Fruit fly (Drosophila melanogaster) ovary, adult (tissue): ENCODE measurements around the gene CG7611.

Experiments
- CG17801 ChIP-seq: fragments of 200-800 bp; optimal IDR thresholded peaks from 2 replicates; lab custom pipeline; 2019; ENCODE audit warnings: missing biosample characterization, mild to moderate bottlenecking, missing genetic modification characterization, moderate library complexity; ENCODE audit not compliant: partially characterized antibody

Gene CG7611

dm6 chr3L:21523059-21523836 is at the start of gene CG7611:
Gene CG7611 (plus strand): TSS chr3L:21523186.
- no peak for TF ChIP-seq CG17801 (GFP tag; lab: Kevin White, UChicago)

DNA sequence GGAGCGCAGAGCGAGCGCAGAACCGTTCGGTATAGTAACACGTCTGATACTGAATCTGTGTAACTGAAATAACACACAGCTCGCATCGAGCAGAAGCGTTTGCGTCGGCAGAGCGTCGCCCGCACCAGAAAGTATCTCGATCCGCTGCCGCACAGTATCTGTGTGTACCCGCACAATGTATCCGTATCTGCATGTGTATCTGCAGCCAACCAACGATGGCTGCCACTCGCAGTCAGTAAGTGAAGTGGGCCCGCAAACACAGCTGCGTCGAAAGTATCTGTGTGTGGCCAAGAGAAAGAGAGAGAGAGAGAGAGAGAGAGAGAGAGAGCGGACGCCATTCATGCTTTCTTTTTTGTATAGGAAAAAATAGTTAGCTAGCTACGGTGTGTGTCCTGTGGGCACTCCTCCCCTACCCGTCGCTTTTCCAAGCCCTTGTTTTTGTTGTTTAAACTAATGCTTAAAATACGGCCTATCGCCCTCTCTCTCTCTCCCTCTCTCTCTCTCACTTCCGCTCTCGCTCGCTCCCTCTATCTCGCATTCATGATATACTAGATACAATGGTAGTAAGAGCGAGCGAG is 46.5 kb upstream of the CG7611 start, which contains the start of gene croc:
Gene croc, minus strand, starts transcription at position 51 of the 578 bp plus-strand sequence.
- TF ChIP-seq CG17801 (GFP tag; lab: Kevin White, UChicago): no peak

DNA sequence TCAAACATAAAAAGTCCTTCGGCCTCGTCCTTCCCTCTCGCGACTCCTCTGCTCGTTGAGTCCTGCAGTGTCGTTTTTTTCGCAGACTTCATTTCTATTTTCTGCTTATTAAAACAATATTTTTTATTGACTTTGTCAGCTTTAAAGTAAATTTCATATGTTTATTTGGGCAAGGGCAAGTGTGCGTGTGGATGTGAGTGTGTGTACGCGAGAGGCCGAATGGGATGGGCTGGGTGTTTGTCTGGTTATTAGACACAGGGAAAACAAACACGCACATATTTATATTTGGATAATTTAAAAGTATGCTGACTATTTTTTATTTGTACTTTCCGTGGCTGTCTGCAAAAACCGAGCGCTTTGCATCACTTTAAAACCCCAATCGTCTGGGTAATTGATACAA is 45.1 kb upstream of the CG7611 start:
- no peak for TF ChIP-seq CG17801 (GFP tag; lab: Kevin White, UChicago)

DNA sequence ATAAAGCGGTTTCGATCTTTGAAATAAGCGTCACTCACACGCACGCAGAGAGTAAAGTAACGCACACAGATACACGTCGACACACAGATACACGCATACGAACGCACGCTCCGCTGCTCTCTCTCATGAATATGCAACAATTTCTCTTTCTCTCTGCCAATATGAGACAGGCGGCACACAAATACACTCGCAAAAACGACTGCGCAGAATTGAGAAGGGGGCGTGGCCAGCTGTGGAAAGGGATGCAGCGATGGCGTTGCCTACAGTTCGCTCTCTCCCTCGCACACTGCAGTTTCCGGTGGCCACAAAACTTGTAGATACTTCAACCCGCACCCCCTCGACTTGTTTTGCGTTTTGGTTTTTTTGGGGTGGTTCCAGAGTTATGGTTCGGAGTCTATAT is 43.4 kb upstream of the CG7611 start:
- no peak for TF ChIP-seq CG17801 (GFP tag; lab: Kevin White, UChicago)

dm6 chr3L:21482100-21482499 is 40.9 kb upstream of the CG7611 start:
- TF ChIP-seq CG17801 (GFP tag; lab: Kevin White, UChicago): no peak

DNA sequence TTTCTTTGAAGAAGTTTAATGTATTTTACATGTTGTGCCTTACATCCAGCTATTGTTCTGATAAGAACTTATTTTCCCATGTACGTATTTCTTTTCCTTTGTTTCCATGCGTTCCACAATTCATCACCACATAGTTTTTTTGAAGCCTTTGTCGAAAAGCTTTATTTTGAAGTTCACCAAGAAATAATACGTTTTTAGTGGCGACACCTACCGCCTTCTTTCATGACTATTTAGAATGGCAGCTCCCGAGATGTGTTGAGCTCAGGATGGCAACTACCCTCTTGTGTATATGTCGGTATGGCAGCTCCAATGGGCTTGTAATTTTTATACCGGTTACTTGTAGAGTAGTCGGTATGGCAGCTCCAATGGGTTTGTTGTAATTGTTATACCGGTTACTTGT is 39.1 kb upstream of the CG7611 start:
- TF ChIP-seq CG17801 (GFP tag; lab: Kevin White, UChicago): no peak

dm6 chr3L:21490486-21490885 is 32.5 kb upstream of the CG7611 start, which contains the start of gene Neu2:
Gene Neu2 (minus strand): TSS chr3L:21490586.
- no peak for TF ChIP-seq CG17801 (GFP tag; lab: Kevin White, UChicago)

dm6 chr3L:21492723-21493316 is 30.2 kb upstream of the CG7611 start, which contains the start of the genes CG7202 and CG7519:
Gene CG7202 (minus strand): TSS chr3L:21492773.
Gene CG7519 (plus strand): TSS chr3L:21493083.
- no peak for TF ChIP-seq CG17801 (GFP tag; lab: Kevin White, UChicago)

- no peak for TF ChIP-seq CG17801 (GFP tag; lab: Kevin White, UChicago)
These were observed 26.5 kb upstream of the CG7611 start for dm6 chr3L:21496502-21496864.

DNA sequence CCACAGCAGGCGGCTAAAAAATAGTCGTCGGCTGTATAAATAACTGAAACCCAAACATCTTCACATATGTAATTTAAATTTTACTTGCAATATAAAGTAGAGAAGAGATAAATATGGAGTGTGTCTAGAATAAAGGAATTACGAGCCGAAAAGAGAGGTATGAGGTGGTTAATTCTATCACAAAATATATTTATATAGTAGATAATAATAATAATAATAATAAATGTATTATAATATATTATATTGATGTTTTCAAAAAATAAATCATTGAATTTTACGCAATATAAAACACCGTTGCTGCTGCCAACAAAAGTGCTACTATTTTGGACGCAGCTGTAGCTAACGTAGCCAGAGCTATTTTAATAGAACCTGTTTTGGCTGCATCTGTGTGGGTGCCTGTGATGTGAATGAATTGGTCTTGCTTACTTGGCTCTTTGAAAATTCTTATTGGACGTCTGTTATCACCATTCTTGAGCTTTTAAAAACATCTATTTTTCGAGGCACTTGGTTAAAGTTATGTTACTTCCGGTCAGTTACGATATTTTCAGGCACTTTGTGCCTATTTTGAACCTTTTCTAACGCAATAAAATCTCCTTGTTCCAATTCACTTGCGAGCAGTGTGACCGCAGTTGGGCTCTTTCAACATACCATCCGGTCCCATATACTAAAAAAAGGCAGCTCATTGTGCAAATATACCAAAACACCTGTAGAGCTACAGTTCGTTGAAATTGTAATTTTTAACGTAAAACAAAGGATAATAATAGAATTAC is 25.9 kb upstream of the CG7611 start, which contains the start of gene Hr78:
Gene Hr78, minus strand, starts transcription at position 630 of the 770 bp plus-strand sequence.
- TF ChIP-seq CG17801 (GFP tag; lab: Kevin White, UChicago): peak; percentile 67

- no peak for TF ChIP-seq CG17801 (GFP tag; lab: Kevin White, UChicago)
These were observed 21.8 kb upstream of the CG7611 start, which contains the start of gene Est-Q for dm6 chr3L:21501172-21501571. Gene Est-Q (plus strand): TSS chr3L:21501421.

dm6 chr3L:21501928-21502327 is 21.1 kb upstream of the CG7611 start:
- no peak for TF ChIP-seq CG17801 (GFP tag; lab: Kevin White, UChicago)

dm6 chr3L:21507354-21507928 is 15.5 kb upstream of the CG7611 start, which contains the start of the genes Glg1 and M6:
Gene Glg1 (minus strand): TSS chr3L:21507538.
Gene M6 (plus strand): TSS chr3L:21507852.
- TF ChIP-seq CG17801 (GFP tag; lab: Kevin White, UChicago): peak; percentile 39

dm6 chr3L:21507955-21508354 is 15.0 kb upstream of the CG7611 start:
- TF ChIP-seq CG17801 (GFP tag; lab: Kevin White, UChicago): no peak
